Worm (Caenorhabditis elegans) whole organism, L1 larva: ENCODE data around the gene idpp-5.

Experiments used
- C16A3.4 ChIP-seq: fragments of 150-350 bp; optimal IDR thresholded peaks from 2 replicates; lab custom pipeline; 2014; ENCODE audit warnings: missing biosample characterization, missing genetic modification characterization
- C34B4.2 ChIP-seq: sonication (generic microtip); optimal IDR thresholded peaks from 2 replicates; lab custom pipeline; 2017; ENCODE audit warnings: mild to moderate bottlenecking, missing genetic modification characterization, missing compliant biosample characterization
- aha-1 ChIP-seq: fragments of 150-350 bp; optimal IDR thresholded peaks from 2 replicates; lab custom pipeline; 2014; ENCODE audit warnings: missing biosample characterization, missing genetic modification characterization
- aly-2 ChIP-seq: fragments of 150-350 bp; optimal IDR thresholded peaks from 2 replicates; lab custom pipeline; 2014; ENCODE audit warnings: missing biosample characterization, missing genetic modification characterization
- ama-1 ChIP-seq: fragments of 150-350 bp; optimal IDR thresholded peaks from 2 replicates; lab custom pipeline; 2014
- ceh-82 ChIP-seq, 3 experiments: fragments of 150-350 bp in 1 of 3; sonication (generic microtip) in 2 of 3; optimal IDR thresholded peaks; 2 replicates each; lab custom pipeline; 2014 to 2017; ENCODE audit warnings: missing biosample characterization in 3 of 3, missing genetic modification characterization in 3 of 3
- dsc-1 ChIP-seq: sonication (generic microtip); optimal IDR thresholded peaks from 2 replicates; lab custom pipeline; 2016; ENCODE audit warnings: mild to moderate bottlenecking, missing genetic modification characterization, missing compliant biosample characterization
- efl-1 ChIP-seq, 4 experiments: fragments of 150-350 bp; optimal IDR thresholded peaks in 3 of 4; peaks in 1 of 4; 1 replicate in 1 of 4; 2 replicates in 3 of 4; lab custom pipeline; 2014; ENCODE audit warnings: missing biosample characterization in 2 of 4, missing genetic modification characterization in 2 of 4, missing genetic modification reagents in 2 of 4
- efl-3 ChIP-seq: fragments of 200-800 bp; sonication (Bioruptor generic); optimal IDR thresholded peaks from 2 replicates; lab custom pipeline; 2018; ENCODE audit warnings: mild to moderate bottlenecking, missing genetic modification characterization, missing compliant biosample characterization
- egl-13 ChIP-seq: sonication (generic microtip); optimal IDR thresholded peaks from 2 replicates; lab custom pipeline; 2016; ENCODE audit warnings: missing genotype, missing genetic modification reagents, missing genetic modification characterization, missing compliant biosample characterization
- egl-27 ChIP-seq, 2 experiments: fragments of 150-350 bp in 1 of 2; sonication (generic microtip); optimal IDR thresholded peaks; 3 replicates each; lab custom pipeline; 2017 to 2018; ENCODE audit warnings: missing biosample characterization in 2 of 2, missing genetic modification characterization in 2 of 2, missing genetic modification reagents in 2 of 2
- elt-2 ChIP-seq: sonication (generic microtip); optimal IDR thresholded peaks from 2 replicates; lab custom pipeline; 2016; ENCODE audit warnings: missing genetic modification characterization, mild to moderate bottlenecking, inconsistent platforms, missing compliant biosample characterization, missing genetic modification reagents
- fkh-10 ChIP-seq: sonication (generic microtip); optimal IDR thresholded peaks from 2 replicates; lab custom pipeline; 2017; ENCODE audit warnings: missing biosample characterization, missing genetic modification reagents, missing genetic modification characterization
- fkh-4 ChIP-seq: sonication (generic microtip); optimal IDR thresholded peaks from 2 replicates; lab custom pipeline; 2016; ENCODE audit warnings: missing compliant biosample characterization, missing genetic modification characterization, borderline replicate concordance
- fkh-8 ChIP-seq: sonication (generic microtip); optimal IDR thresholded peaks from 2 replicates; lab custom pipeline; 2016; ENCODE audit warnings: mild to moderate bottlenecking, missing genetic modification characterization, missing compliant biosample characterization
- fos-1 ChIP-seq: fragments of 150-350 bp; optimal IDR thresholded peaks from 2 replicates; lab custom pipeline; 2014; ENCODE audit warnings: missing biosample characterization, missing genetic modification characterization
- grh-1 ChIP-seq: fragments of 200-800 bp; sonication (Bioruptor generic); IDR thresholded peaks from 2 replicates; pipeline ENCODE4 v1.3.6; 2022; ENCODE audit warnings: missing genetic modification reagents, missing genetic modification characterization, missing compliant biosample characterization
- hlh-17 ChIP-seq: fragments of 200-800 bp; sonication (Bioruptor generic); optimal IDR thresholded peaks from 2 replicates; lab custom pipeline; 2018; ENCODE audit warnings: missing genetic modification characterization, mild to moderate bottlenecking, missing compliant biosample characterization, moderate library complexity, borderline replicate concordance
- hlh-4 ChIP-seq: sonication (generic microtip); optimal IDR thresholded peaks from 2 replicates; lab custom pipeline; 2016; ENCODE audit warnings: mild to moderate bottlenecking, missing genetic modification characterization, missing compliant biosample characterization
- hpl-2 ChIP-seq: fragments of 150-350 bp; optimal IDR thresholded peaks from 2 replicates; lab custom pipeline; 2014; ENCODE audit warnings: missing biosample characterization, missing genetic modification reagents, missing genetic modification characterization
- lin-13 ChIP-seq: fragments of 150-350 bp; optimal IDR thresholded peaks from 2 replicates; lab custom pipeline; 2014; ENCODE audit warnings: missing biosample characterization, missing genetic modification reagents, missing genetic modification characterization
- lin-14 ChIP-seq: fragments of 200-800 bp; sonication (Bioruptor generic); optimal IDR thresholded peaks from 2 replicates; lab custom pipeline; 2018; ENCODE audit warnings: mild to moderate bottlenecking, missing genetic modification characterization, moderate library complexity, missing compliant biosample characterization
- lin-35 ChIP-seq, 2 experiments: fragments of 150-350 bp; optimal IDR thresholded peaks; 2 replicates each; lab custom pipeline; 2014; ENCODE audit warnings: missing biosample characterization in 2 of 2, missing genetic modification characterization in 2 of 2, missing genetic modification reagents in 2 of 2
- lir-3 ChIP-seq: sonication (generic microtip); optimal IDR thresholded peaks from 2 replicates; lab custom pipeline; 2016; ENCODE audit warnings: mild to moderate bottlenecking, missing genetic modification characterization, moderate library complexity, missing compliant biosample characterization; ENCODE audit not compliant: poor library complexity
- mdl-1 ChIP-seq, 2 experiments: fragments of 150-350 bp; optimal IDR thresholded peaks; 2 replicates each; lab custom pipeline; 2014 to 2017; ENCODE audit warnings: missing biosample characterization in 2 of 2, missing genetic modification characterization in 2 of 2, inconsistent platforms in 1 of 2
- mef-2 ChIP-seq: fragments of 150-350 bp; optimal IDR thresholded peaks from 2 replicates; lab custom pipeline; 2014; ENCODE audit warnings: missing biosample characterization, missing genetic modification characterization
- mep-1 ChIP-seq: fragments of 150-350 bp; optimal IDR thresholded peaks from 2 replicates; lab custom pipeline; 2014; ENCODE audit warnings: missing biosample characterization, missing genetic modification characterization
- nhr-12 ChIP-seq: sonication (generic microtip); optimal IDR thresholded peaks from 2 replicates; lab custom pipeline; 2017; ENCODE audit warnings: missing biosample characterization, missing genetic modification characterization
- nhr-19 ChIP-seq: fragments of 200-800 bp; sonication (Bioruptor generic); conservative IDR thresholded peaks from 2 replicates; pipeline ENCODE4 v1.3.6; 2022; ENCODE audit warnings: missing genetic modification characterization, missing compliant biosample characterization
- nhr-28 ChIP-seq: fragments of 150-350 bp; optimal IDR thresholded peaks from 2 replicates; lab custom pipeline; 2014; ENCODE audit warnings: missing biosample characterization, missing genetic modification characterization
- nhr-47 ChIP-seq: sonication (generic microtip); optimal IDR thresholded peaks from 2 replicates; lab custom pipeline; 2016; ENCODE audit warnings: mild to moderate bottlenecking, missing genetic modification characterization, moderate library complexity, missing compliant biosample characterization
- nhr-71 ChIP-seq: sonication (generic microtip); optimal IDR thresholded peaks from 2 replicates; lab custom pipeline; 2016; ENCODE audit warnings: mild to moderate bottlenecking, missing genetic modification characterization, moderate library complexity, missing compliant biosample characterization
- nhr-76 ChIP-seq: sonication (generic microtip); optimal IDR thresholded peaks from 2 replicates; lab custom pipeline; 2017; ENCODE audit warnings: missing biosample characterization, missing genetic modification characterization
- nhr-77 ChIP-seq: fragments of 150-350 bp; optimal IDR thresholded peaks from 2 replicates; lab custom pipeline; 2014; ENCODE audit warnings: missing biosample characterization, missing genetic modification characterization
- nhr-84 ChIP-seq: sonication (generic microtip); optimal IDR thresholded peaks from 2 replicates; lab custom pipeline; 2017; ENCODE audit warnings: missing biosample characterization, missing genetic modification characterization
- nhr-85 ChIP-seq: sonication (generic microtip); peaks from one replicate; lab custom pipeline; 2016; ENCODE audit warnings: missing genetic modification characterization, inconsistent platforms, missing compliant biosample characterization
- pqm-1 ChIP-seq: sonication (generic microtip); optimal IDR thresholded peaks from 3 replicates; lab custom pipeline; 2017; ENCODE audit warnings: missing biosample characterization, missing genetic modification characterization
- rnt-1 ChIP-seq: sonication (generic microtip); optimal IDR thresholded peaks from 2 replicates; lab custom pipeline; 2016; ENCODE audit warnings: mild to moderate bottlenecking, missing genetic modification characterization, moderate library complexity, missing compliant biosample characterization
- skn-1 ChIP-seq: fragments of 150-350 bp; optimal IDR thresholded peaks from 2 replicates; lab custom pipeline; 2014; ENCODE audit warnings: missing biosample characterization, missing genetic modification characterization
- sox-4 ChIP-seq: sonication (generic microtip); optimal IDR thresholded peaks from 2 replicates; lab custom pipeline; 2016; ENCODE audit warnings: missing genetic modification characterization, missing compliant biosample characterization
- swsn-7 ChIP-seq: sonication (generic microtip); optimal IDR thresholded peaks from 2 replicates; lab custom pipeline; 2016; ENCODE audit warnings: missing genetic modification characterization, missing compliant biosample characterization
- tlp-1 ChIP-seq: fragments of 150-350 bp; optimal IDR thresholded peaks from 2 replicates; lab custom pipeline; 2014; ENCODE audit warnings: missing biosample characterization, missing genetic modification characterization
- unc-62 ChIP-seq: fragments of 150-350 bp; optimal IDR thresholded peaks from 2 replicates; lab custom pipeline; 2014; ENCODE audit warnings: missing biosample characterization, missing genetic modification reagents, missing genetic modification characterization
- unc-86 ChIP-seq: sonication (generic microtip); optimal IDR thresholded peaks from 2 replicates; lab custom pipeline; 2016; ENCODE audit warnings: missing genetic modification characterization, missing compliant biosample characterization
- xbp-1 ChIP-seq: sonication (generic microtip); optimal IDR thresholded peaks from 2 replicates; lab custom pipeline; 2016; ENCODE audit warnings: missing genetic modification characterization, missing compliant biosample characterization
- zip-4 ChIP-seq: fragments of 200-800 bp; sonication (Bioruptor generic); optimal IDR thresholded peaks from 2 replicates; lab custom pipeline; 2018; ENCODE audit warnings: mild to moderate bottlenecking, missing genetic modification characterization, moderate library complexity, missing compliant biosample characterization

Gene idpp-5

ce11 chrX:3814827-3815226, 22.2 kb upstream of the idpp-5 start:
- TF ChIP-seq nhr-84 (no peak), nhr-76 (tag; lab: Kevin White, UChicago) (no peak), fkh-8 (tag; lab: Kevin White, UChicago) (no peak), nhr-71 (tag; lab: Kevin White, UChicago) (no peak), grh-1 (GFP tag; lab: Robert Waterston, UW) (no peak), hlh-4 (tag; lab: Kevin White, UChicago) (no peak), lir-3 (no peak), lin-13 (GFP tag; lab: Kevin White, UChicago) (no peak), efl-3 (GFP tag; lab: Kevin White, UChicago) (no peak), egl-27 (tag; optimal IDR thresholded peaks at IDR 0.05; lab: Kevin White, UChicago) (no peak), unc-62 (GFP tag; lab: Kevin White, UChicago) (no peak), rnt-1 (tag; lab: Kevin White, UChicago) (no peak), elt-2 (tag; lab: Kevin White, UChicago) (no peak), tlp-1 (tag; lab: Kevin White, UChicago) (no peak), egl-13 (tag; lab: Kevin White, UChicago) (no peak), mdl-1 (tag; optimal IDR thresholded peaks at IDR 0.05; lab: Kevin White, UChicago) (no peak), aly-2 (tag; lab: Kevin White, UChicago) (no peak), nhr-19 (GFP tag; lab: Robert Waterston, UW) (no peak), lin-14 (GFP tag; lab: Kevin White, UChicago) (no peak)

- no peak for TF ChIP-seq mdl-1 (tag; optimal IDR thresholded peaks at IDR 0.05; lab: Kevin White, UChicago)
- TF ChIP-seq nhr-28 (tag; lab: Kevin White, UChicago): no peak
- no peak for TF ChIP-seq lir-3
- TF ChIP-seq skn-1 (tag; lab: Kevin White, UChicago): no peak
- no peak for TF ChIP-seq hlh-17
- no peak for TF ChIP-seq fkh-4 (tag; lab: Kevin White, UChicago)
- TF ChIP-seq pqm-1 (tag; lab: Kevin White, UChicago): no peak
- no peak for TF ChIP-seq C34B4.2 (tag; lab: Kevin White, UChicago)
- no peak for TF ChIP-seq fkh-10 (GFP tag; lab: Kevin White, UChicago)
These were observed 14.6 kb upstream of the idpp-5 start, which contains the start of gene F35A5.1 for ce11 chrX:3807166-3807565. Gene F35A5.1, plus strand, starts transcription at chrX:3807466.

DNA sequence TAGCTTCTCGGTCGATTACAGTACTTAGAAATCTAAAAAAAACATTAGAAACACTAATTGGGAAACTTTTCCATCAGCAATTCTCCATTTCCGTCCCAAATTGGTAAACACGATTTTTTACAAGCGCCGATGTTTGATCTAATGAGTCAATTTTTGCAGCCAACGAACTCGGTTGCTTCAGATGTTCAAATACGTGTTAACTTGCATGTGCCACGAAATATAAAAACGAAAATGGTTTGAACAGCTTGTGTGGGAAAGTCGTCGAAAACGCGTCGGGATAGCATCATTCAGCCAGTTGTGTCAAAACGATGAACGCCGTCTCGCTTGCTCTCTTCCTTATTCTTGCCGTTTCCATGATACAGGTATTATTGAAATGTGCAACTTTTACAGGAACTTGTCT, 12.2 kb upstream of the idpp-5 start, which contains the start of gene F35A5.2:
Gene F35A5.2 (plus strand): TSS at position 301 of the 400 bp plus-strand sequence.
- TF ChIP-seq egl-27 (tag; optimal IDR thresholded peaks at IDR 0.05; lab: Kevin White, UChicago) (no peak), zip-4 (GFP tag; lab: Kevin White, UChicago) (no peak), swsn-7 (tag; lab: Kevin White, UChicago) (no peak), nhr-28 (tag; lab: Kevin White, UChicago) (no peak), nhr-77 (no peak), sox-4 (no peak), C34B4.2 (tag; lab: Kevin White, UChicago) (no peak), fos-1 (tag; lab: Kevin White, UChicago) (no peak), ama-1 (lab: Kevin White, UChicago) (no peak), pqm-1 (tag; lab: Kevin White, UChicago) (no peak)

ce11 chrX:3803314-3803713, 10.7 kb upstream of the idpp-5 start, which contains the start of gene F35A5.8:
Gene F35A5.8, minus strand, starts transcription at chrX:3803464.
- TF ChIP-seq lin-13 (GFP tag; lab: Kevin White, UChicago) (peak; percentile 27), rnt-1 (tag; lab: Kevin White, UChicago) (peak; percentile 91), lin-35 (GFP tag; optimal IDR thresholded peaks at IDR 0.05; lab: Kevin White, UChicago) (peak; percentile 59 to 80), xbp-1 (tag; lab: Kevin White, UChicago) (peak; percentile 84), sox-4 (peak; percentile 26), nhr-85 (peak; percentile 76), efl-1 (optimal IDR thresholded peaks at IDR 0.05; lab: Kevin White, UChicago) (peak; percentile 54 to 64), efl-1 (GFP tag; optimal IDR thresholded peaks at IDR 0.05 in 1 of 2; lab: Kevin White, UChicago) (peak; percentile 48 to 96), mef-2 (tag; lab: Kevin White, UChicago) (no peak), efl-3 (GFP tag; lab: Kevin White, UChicago) (no peak), nhr-19 (GFP tag; lab: Robert Waterston, UW) (peak; percentile 85), zip-4 (GFP tag; lab: Kevin White, UChicago) (peak; percentile 31), dsc-1 (tag; lab: Kevin White, UChicago) (peak; percentile 88), nhr-47 (tag; lab: Kevin White, UChicago) (peak; percentile 84), C16A3.4 (peak; percentile 85), pqm-1 (tag; lab: Kevin White, UChicago) (no peak), hpl-2 (GFP tag; lab: Kevin White, UChicago) (no peak), aha-1 (tag; lab: Kevin White, UChicago) (peak; percentile 22), ceh-82 (tag; optimal IDR thresholded peaks at IDR 0.05; lab: Kevin White, UChicago) (peak; percentile 66 to 83 (median 69)), unc-86 (tag; lab: Kevin White, UChicago) (peak; percentile 70), swsn-7 (tag; lab: Kevin White, UChicago) (peak; percentile 86), mep-1 (tag; lab: Kevin White, UChicago) (peak; percentile 90), C34B4.2 (tag; lab: Kevin White, UChicago) (no peak), nhr-12 (no peak)
